Fruit fly (Drosophila melanogaster) S2 (cell line): ENCODE measurements around the gene Art9.

ENCODE experiments used
- CG8478 ChIP-seq: fragments of >200 bp; optimal IDR thresholded peaks from 2 replicates; lab custom pipeline; 2018
- CTCF ChIP-seq, 2 experiments: fragments of >200 bp; optimal IDR thresholded peaks; 2 replicates each; lab custom pipeline; 2018

Art9 gene

DNA sequence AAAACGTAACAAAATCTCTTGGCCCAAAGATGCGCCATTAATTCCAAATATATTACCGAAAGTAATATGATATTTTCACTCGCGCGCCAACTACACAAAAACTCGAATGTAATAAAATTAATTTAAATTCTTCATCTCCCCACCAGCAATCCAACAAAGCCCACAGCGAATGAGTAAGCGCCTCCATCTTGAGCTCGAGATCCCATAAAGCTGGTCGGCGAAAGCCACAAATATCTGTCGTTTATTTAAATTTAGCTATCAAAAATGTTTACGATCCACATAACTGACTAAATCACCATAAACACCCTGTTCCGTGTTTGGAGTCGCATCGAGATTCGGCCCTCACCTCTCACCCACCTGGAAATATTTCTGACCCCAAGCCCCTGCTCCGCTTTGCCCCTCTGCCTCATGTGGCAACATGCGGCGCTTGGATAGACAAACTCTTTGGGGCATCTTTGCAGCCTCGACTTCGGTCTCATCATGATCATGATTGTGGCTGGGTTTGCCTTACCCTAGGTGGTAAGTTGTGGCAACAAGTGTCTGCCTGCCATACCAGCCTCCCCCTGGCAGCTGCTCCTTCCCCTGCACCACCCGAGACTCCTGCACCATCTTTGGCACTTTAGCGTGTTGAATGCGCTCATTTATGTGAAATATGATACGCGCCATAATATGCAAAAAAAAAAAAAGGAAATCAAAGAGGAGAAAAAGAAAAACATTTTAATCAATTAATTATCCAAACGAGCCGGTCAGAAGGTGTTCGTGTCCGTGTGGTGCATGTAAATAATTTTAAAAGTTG lies 31.1 kb downstream of the Art9 start:
- TF ChIP-seq CTCF (optimal IDR thresholded peaks at IDR 0.05; lab: Kevin White, UChicago): no peak
- no peak for TF ChIP-seq CG8478

DNA sequence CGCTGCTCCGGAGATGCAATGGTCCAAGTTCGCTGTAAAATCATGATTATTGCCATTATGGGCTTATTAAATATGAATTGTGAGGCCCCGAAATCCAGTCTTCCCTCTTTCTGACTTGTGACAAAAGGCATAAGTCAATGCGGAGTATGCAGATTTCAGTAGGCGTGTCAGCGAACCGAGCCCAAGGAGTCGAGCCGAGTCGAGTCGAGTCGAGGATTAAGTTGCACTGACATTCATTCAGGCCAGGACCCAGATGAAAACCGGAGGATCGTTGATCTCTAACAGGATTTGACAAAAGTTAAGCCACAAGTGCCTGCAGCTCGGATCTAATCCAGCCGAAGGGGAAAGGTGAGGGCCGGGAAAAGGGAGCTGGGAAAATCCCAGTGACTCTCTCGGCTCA lies 31.9 kb downstream of the Art9 start:
- TF ChIP-seq CTCF (optimal IDR thresholded peaks at IDR 0.05; lab: Kevin White, UChicago) (no peak), CG8478 (no peak)

DNA sequence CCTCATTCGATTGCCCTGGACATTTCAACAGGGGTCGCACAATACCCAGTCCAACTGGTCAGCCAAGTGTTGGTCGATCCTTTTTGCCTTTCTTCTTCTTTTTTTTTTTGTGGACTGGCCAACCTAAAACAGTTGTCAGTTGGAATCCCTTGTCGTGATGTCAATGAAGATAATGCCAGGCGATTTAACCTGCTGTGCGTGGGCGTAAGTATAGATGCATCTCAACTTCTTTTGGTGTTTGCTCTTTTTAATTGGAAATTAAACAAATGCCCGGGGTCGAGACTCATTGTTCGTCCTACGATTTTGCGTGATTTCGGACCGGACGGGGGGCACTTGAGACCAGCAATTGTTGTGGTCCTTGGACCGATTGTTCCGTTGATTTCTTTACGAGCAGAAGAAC lies 33.4 kb downstream of the Art9 start:
- TF ChIP-seq CG8478 (no peak), CTCF (optimal IDR thresholded peaks at IDR 0.05; lab: Kevin White, UChicago) (no peak)

DNA sequence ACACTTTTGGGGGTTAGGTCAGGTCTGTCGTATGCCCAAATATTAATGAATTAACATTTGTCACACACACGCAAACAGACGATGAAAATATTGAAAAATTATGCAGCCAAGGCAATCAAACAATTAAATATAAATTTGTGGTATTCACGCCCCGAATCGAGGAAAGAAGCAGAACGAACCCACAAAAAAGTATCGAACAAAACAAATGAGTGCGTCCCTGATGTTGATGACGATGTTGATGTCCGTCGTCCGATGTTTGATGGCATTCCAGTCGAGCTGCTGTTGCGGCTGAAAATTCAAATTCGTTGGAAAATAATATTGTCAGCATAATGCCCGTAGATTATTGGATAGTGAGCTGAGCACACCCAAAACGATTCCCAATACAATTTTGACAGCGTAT lies 34.2 kb downstream of the Art9 start:
- TF ChIP-seq CG8478: no peak

DNA sequence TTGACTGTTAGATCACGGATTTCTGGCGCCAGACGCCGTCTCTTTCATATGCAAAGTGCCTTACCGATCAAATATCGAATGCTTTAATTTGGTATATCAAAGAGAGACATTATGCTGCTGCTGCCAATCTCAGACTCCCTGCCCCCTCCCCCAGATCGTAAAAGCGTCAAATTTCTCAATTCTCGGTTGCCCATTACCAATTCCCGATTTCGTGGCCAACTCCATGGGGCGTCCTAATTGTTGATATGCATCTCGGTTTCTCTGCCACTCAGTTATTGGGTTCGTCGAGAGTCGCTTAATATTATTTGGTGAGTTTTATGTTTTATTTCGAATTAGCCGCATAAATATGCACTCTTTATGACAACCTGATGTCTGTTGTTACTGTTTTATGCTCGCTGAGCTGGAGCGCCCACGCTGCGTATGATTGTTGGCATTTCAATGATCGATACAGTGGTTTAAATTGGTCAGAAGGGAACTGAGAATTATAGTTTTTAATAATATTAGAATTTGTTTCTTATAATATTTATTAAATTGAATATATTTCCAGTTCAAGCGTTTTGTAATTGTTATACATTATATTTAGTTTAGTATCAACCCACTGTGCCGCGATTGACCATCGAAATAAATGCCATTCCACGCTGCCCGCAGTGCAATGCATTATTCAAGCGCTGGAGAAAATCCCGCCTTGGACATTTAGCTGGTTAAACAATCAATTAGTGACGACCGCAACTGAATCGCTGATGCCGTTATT lies 35.7 kb downstream of the Art9 start:
- TF ChIP-seq CTCF (optimal IDR thresholded peaks at IDR 0.05; lab: Kevin White, UChicago) (no peak), CG8478 (no peak)

DNA sequence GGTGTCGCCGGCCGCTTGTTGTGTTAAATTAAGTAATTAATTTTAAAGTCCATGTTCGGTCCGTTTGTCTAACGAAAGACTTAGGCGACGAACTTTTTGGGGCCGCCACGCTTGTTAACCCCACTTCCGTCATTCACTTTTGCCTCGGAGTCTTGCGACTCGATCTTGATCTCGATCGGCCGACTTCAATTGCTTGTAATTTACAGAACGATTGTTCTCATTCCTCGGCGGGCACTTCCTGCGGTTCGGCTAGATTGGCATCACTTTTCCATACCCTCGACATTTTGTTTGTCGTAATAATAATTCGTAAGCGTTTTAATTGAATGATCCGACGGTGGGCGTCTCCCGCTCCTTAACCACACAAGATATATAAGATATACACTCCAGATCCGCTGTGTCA lies 36.5 kb downstream of the Art9 start:
- no peak for TF ChIP-seq CTCF (optimal IDR thresholded peaks at IDR 0.05; lab: Kevin White, UChicago)

DNA sequence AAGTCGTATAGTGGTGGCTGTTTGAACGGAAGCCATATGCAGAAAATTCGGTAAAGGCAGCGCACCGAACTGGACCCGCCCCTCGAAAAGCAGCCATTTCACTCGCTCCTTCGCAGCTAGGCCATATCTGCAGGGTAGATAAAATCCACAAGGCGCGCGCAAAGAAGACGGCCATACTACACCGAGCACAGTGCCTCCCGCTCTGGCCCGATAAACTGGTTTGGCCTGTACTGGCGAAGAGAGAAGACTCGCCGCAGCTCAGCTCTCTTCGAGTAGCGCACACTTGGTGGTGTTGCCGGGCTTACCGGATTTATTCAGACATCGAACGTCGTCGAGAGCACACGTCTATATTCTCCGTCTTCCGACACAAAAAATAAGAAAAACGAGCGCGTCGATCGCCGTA lies 41.7 kb downstream of the Art9 start, which contains the start of gene ems:
ems (plus strand) TSS at position 311 of the 403 bp plus-strand sequence.
- TF ChIP-seq CG8478 (no peak), CTCF (optimal IDR thresholded peaks at IDR 0.05; lab: Kevin White, UChicago) (peak; percentile 1 to 18)

DNA sequence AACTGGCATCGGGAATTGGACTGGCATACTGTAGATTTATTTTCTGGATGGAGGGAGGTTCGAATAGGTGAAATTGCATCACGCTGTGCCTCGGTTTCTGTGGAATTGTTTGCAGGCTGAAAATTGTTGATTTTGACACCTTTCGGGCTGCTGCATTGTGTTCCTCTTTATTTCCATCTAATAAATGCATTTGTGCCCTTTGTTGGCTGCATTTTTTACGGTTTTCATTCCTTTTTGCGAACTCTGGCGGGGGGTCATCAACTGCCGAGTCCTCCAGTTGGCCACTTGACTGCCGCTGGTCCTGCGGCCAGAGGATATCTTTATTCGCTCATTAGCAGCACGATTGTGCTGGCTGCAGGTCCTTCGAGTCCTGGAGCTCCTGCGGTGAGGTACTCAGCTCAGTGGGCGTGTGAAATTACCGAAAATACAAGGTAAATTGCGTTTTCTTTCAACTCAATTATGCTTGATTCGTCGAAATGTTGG lies 43.5 kb downstream of the Art9 start:
- TF ChIP-seq CTCF (optimal IDR thresholded peaks at IDR 0.05; lab: Kevin White, UChicago) (no peak), CG8478 (no peak)

DNA sequence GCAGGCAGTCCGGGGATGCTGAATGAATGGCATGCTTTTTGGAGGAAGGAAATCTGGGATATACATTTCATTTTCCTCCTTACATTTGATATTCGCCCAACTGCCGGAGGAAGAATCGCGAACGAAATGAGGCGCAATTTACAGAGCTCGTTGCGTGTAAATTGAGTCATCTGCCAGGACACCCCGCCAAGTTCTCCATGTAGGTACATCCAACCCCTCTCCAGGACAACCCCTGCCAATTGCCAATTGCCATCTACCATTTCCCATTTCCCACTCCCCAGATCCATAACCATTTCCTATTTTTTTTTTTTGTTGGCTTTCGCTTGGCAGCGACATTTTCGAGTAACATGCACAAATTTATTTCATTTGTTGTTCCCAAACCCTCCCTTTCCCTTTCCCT lies 46.4 kb downstream of the Art9 start:
- TF ChIP-seq CG8478 (no peak), CTCF (optimal IDR thresholded peaks at IDR 0.05; lab: Kevin White, UChicago) (no peak)

DNA sequence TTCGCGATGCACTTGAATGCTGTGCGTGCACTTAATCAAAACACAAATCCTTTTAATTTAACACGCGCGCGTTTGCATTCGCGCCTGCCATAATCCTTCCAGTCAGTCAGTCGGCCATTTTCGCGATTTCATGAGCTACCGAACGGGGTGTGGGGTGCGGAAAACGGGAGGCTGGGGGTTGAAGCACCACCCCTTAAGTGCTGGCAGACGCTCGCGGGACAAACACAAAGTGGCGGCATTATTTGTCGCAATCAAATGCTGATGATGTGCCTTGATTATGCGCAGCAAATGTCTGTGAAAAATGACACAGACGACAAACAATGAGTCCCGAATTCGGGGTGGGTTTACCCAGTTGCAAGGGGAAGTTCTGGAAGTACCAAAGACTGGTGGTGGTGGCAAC lies 47.7 kb downstream of the Art9 start:
- TF ChIP-seq CG8478: no peak
- no peak for TF ChIP-seq CTCF (optimal IDR thresholded peaks at IDR 0.05; lab: Kevin White, UChicago)

DNA sequence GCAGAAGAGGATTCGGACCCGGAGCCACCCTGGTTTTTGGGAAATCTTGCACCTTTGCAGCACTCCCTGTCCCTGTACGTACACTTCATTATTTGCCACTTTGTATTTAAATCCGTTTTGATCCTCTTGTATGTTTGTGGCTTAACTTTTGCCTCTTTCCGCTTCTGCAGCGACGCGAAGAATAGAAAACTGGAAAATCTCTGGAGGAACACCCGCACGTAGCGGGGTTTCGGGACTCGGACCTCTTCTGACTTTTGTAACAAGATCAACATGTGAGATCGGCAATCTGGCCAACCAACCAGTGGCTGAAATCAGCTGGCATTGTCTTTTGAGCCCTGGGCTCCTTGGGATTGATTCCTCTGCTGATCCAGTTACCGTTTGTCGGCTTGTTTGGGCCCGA lies 48.5 kb downstream of the Art9 start:
- no peak for TF ChIP-seq CG8478
- no peak for TF ChIP-seq CTCF (optimal IDR thresholded peaks at IDR 0.05; lab: Kevin White, UChicago)

DNA sequence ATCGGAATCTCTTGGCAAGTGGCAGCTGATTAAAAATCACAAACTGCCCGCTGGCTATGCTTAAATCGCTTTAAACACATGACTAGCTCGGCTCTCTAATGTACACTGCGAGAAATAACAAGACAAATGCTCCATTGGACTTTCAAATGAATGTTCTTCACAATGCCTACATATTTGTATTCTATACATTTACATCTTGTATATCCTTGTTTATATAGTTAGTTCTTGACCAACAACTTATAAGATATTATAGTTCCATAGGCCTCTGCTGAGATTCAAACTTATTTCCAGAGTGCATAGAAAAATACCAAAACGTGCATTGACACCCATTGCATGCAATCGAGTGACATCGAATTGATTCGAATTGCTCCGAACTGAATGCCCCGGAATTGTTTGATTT lies 50.4 kb downstream of the Art9 start:
- no peak for TF ChIP-seq CG8478
- no peak for TF ChIP-seq CTCF (optimal IDR thresholded peaks at IDR 0.05; lab: Kevin White, UChicago)
